Worm (Caenorhabditis elegans) whole organism, late embryonic: ENCODE measurements around the gene F38B2.2.

Source experiments
- C08G9.2 ChIP-seq: sonication (generic microtip); optimal IDR thresholded peaks from 2 replicates; lab custom pipeline; 2016; ENCODE audit warnings: mild to moderate bottlenecking, missing genetic modification characterization, moderate library complexity, missing compliant biosample characterization
- ceh-30 ChIP-seq: fragments of 150-350 bp; optimal IDR thresholded peaks from 2 replicates; lab custom pipeline; 2014; ENCODE audit warnings: missing biosample characterization, missing genetic modification characterization
- npax-4 ChIP-seq: sonication (generic microtip); optimal IDR thresholded peaks from 2 replicates; lab custom pipeline; 2016; ENCODE audit warnings: missing genetic modification characterization, missing compliant biosample characterization
- sox-2 ChIP-seq: fragments of 200-800 bp; sonication (Bioruptor generic); IDR thresholded peaks from 2 replicates; pipeline ENCODE4 v1.3.6; 2022; ENCODE audit warnings: missing genetic modification reagents, missing genetic modification characterization, missing compliant biosample characterization

ce11 chrX:11240585-11241115 lies 38.5 kb downstream of the F38B2.2 start, which contains the start of gene C34F6.10:
- TF ChIP-seq ceh-30 (tag; lab: Kevin White, UChicago): no peak
- TF ChIP-seq C08G9.2 (tag; lab: Kevin White, UChicago): no peak
- no peak for TF ChIP-seq sox-2
- TF ChIP-seq npax-4 (tag; lab: Kevin White, UChicago): no peak
